Worm (Caenorhabditis elegans) whole organism, L3 larva: ENCODE results near the gene rack-1.

Experiments
- R02D3.7 ChIP-seq: fragments of 150-350 bp; optimal IDR thresholded peaks from 2 replicates; lab custom pipeline; 2014; ENCODE audit warnings: missing biosample characterization, missing genetic modification characterization
- ZK546.5 ChIP-seq: sonication (generic microtip); optimal IDR thresholded peaks from 2 replicates; lab custom pipeline; 2017; ENCODE audit warnings: missing biosample characterization, missing genetic modification characterization
- aly-2 ChIP-seq: fragments of 150-350 bp; optimal IDR thresholded peaks from 2 replicates; lab custom pipeline; 2014; ENCODE audit warnings: missing biosample characterization, missing genetic modification characterization
- ama-1 ChIP-seq: fragments of 150-350 bp; optimal IDR thresholded peaks from 2 replicates; lab custom pipeline; 2018
- ceh-28 ChIP-seq: fragments of 150-350 bp; optimal IDR thresholded peaks from 2 replicates; lab custom pipeline; 2014; ENCODE audit warnings: missing biosample characterization, missing genetic modification reagents, missing genetic modification characterization
- ceh-82 ChIP-seq: fragments of 150-350 bp; optimal IDR thresholded peaks from 2 replicates; lab custom pipeline; 2014; ENCODE audit warnings: missing biosample characterization, missing genetic modification characterization
- ceh-9 ChIP-seq: sonication (generic microtip); optimal IDR thresholded peaks from 2 replicates; lab custom pipeline; 2018; ENCODE audit warnings: missing biosample characterization, missing genetic modification characterization
- daf-12 ChIP-seq: fragments of 150-350 bp; optimal IDR thresholded peaks from 2 replicates; lab custom pipeline; 2014; ENCODE audit warnings: missing biosample characterization, missing genetic modification reagents, missing genetic modification characterization
- egl-27 ChIP-seq: sonication (generic microtip); optimal IDR thresholded peaks from 4 replicates; lab custom pipeline; 2017; ENCODE audit warnings: missing biosample characterization, missing genetic modification reagents, missing genetic modification characterization
- egl-5 ChIP-seq: fragments of 150-350 bp; optimal IDR thresholded peaks from 2 replicates; lab custom pipeline; 2017; ENCODE audit warnings: missing biosample characterization, missing genetic modification reagents, missing genetic modification characterization, inconsistent platforms
- elt-1 ChIP-seq: fragments of 150-350 bp; optimal IDR thresholded peaks from 2 replicates; lab custom pipeline; 2014; ENCODE audit warnings: missing biosample characterization, missing genetic modification characterization
- elt-2 ChIP-seq: sonication (generic microtip); optimal IDR thresholded peaks from 2 replicates; lab custom pipeline; 2016; ENCODE audit warnings: missing genetic modification reagents, mild to moderate bottlenecking, missing genetic modification characterization, missing compliant biosample characterization
- elt-3 ChIP-seq, 3 experiments: fragments of 150-350 bp in 1 of 3; sonication (generic microtip) in 2 of 3; optimal IDR thresholded peaks; 2 replicates in 2 of 3; 4 replicates in 1 of 3; lab custom pipeline; 2014 to 2017; ENCODE audit warnings: missing biosample characterization in 3 of 3, missing genetic modification characterization in 3 of 3
- eor-1 ChIP-seq, 2 experiments: fragments of 150-350 bp; optimal IDR thresholded peaks; 2 replicates each; lab custom pipeline; 2014 to 2018; ENCODE audit warnings: missing biosample characterization in 2 of 2, missing genetic modification characterization in 2 of 2
- fkh-10 ChIP-seq: sonication (generic microtip); optimal IDR thresholded peaks from 2 replicates; lab custom pipeline; 2017; ENCODE audit warnings: missing biosample characterization, missing genetic modification reagents, missing genetic modification characterization
- hmg-11 ChIP-seq: sonication (generic microtip); optimal IDR thresholded peaks from 2 replicates; lab custom pipeline; 2016; ENCODE audit warnings: missing genetic modification characterization, missing compliant biosample characterization
- jun-1 ChIP-seq: fragments of 150-350 bp; optimal IDR thresholded peaks from 2 replicates; lab custom pipeline; 2014; ENCODE audit warnings: missing biosample characterization, missing genetic modification reagents, missing genetic modification characterization
- lin-15B ChIP-seq: fragments of 150-350 bp; optimal IDR thresholded peaks from 2 replicates; lab custom pipeline; 2014; ENCODE audit warnings: missing biosample characterization, missing genetic modification characterization
- lin-39 ChIP-seq: fragments of 150-350 bp; optimal IDR thresholded peaks from 2 replicates; lab custom pipeline; 2018; ENCODE audit warnings: missing biosample characterization, missing genetic modification reagents, missing genetic modification characterization
- lsy-12 ChIP-seq: sonication (generic microtip); optimal IDR thresholded peaks from 2 replicates; lab custom pipeline; 2016; ENCODE audit warnings: mild to moderate bottlenecking, missing genetic modification characterization, missing compliant biosample characterization
- mdl-1 ChIP-seq: fragments of 150-350 bp; optimal IDR thresholded peaks from 2 replicates; lab custom pipeline; 2014; ENCODE audit warnings: missing biosample characterization, missing genetic modification characterization
- mml-1 ChIP-seq: fragments of 150-350 bp; sonication (generic microtip); optimal IDR thresholded peaks from 3 replicates; lab custom pipeline; 2014; ENCODE audit warnings: missing biosample characterization, missing genetic modification characterization
- nfya-1 ChIP-seq: sonication (generic microtip); optimal IDR thresholded peaks from 2 replicates; lab custom pipeline; 2017; ENCODE audit warnings: missing genetic modification characterization, mild to moderate bottlenecking, missing compliant biosample characterization, antibody characterized with exemption, moderate library complexity; ENCODE audit not compliant: insufficient read depth
- nhr-11 ChIP-seq: fragments of 150-350 bp; optimal IDR thresholded peaks from 2 replicates; lab custom pipeline; 2014; ENCODE audit warnings: missing biosample characterization, missing genetic modification characterization
- nhr-12 ChIP-seq: fragments of 150-350 bp; optimal IDR thresholded peaks from 2 replicates; lab custom pipeline; 2014; ENCODE audit warnings: missing biosample characterization, missing genetic modification characterization
- nhr-23 ChIP-seq: fragments of 150-350 bp; optimal IDR thresholded peaks from 2 replicates; lab custom pipeline; 2014; ENCODE audit warnings: missing biosample characterization, missing genetic modification reagents, missing genetic modification characterization
- nhr-237 ChIP-seq: fragments of 150-350 bp; optimal IDR thresholded peaks from 2 replicates; lab custom pipeline; 2014; ENCODE audit warnings: missing biosample characterization, missing genetic modification characterization
- nhr-25 ChIP-seq: sonication (generic microtip); optimal IDR thresholded peaks from 2 replicates; lab custom pipeline; 2017; ENCODE audit warnings: missing biosample characterization, missing genetic modification characterization
- nhr-28 ChIP-seq: fragments of 150-350 bp; optimal IDR thresholded peaks from 2 replicates; lab custom pipeline; 2014; ENCODE audit warnings: missing biosample characterization, missing genetic modification characterization
- nhr-43 ChIP-seq: sonication (generic microtip); optimal IDR thresholded peaks from 2 replicates; lab custom pipeline; 2016; ENCODE audit warnings: mild to moderate bottlenecking, missing genetic modification characterization, missing compliant biosample characterization; ENCODE audit not compliant: poor library complexity, severe bottlenecking
- nhr-67 ChIP-seq: fragments of 150-350 bp; optimal IDR thresholded peaks from 2 replicates; lab custom pipeline; 2014; ENCODE audit warnings: missing biosample characterization, missing genetic modification characterization
- nhr-76 ChIP-seq: fragments of 150-350 bp; sonication (generic microtip); optimal IDR thresholded peaks from 5 replicates; lab custom pipeline; 2014; ENCODE audit warnings: missing biosample characterization, missing genetic modification characterization
- nhr-77 ChIP-seq: fragments of 150-350 bp; optimal IDR thresholded peaks from 2 replicates; lab custom pipeline; 2014; ENCODE audit warnings: missing biosample characterization, missing genetic modification characterization
- pha-4 ChIP-seq: fragments of 150-350 bp; optimal IDR thresholded peaks from 2 replicates; lab custom pipeline; 2014; ENCODE audit warnings: missing biosample characterization, missing genetic modification reagents, missing genetic modification characterization
- pqm-1 ChIP-seq: fragments of 150-350 bp; optimal IDR thresholded peaks from 2 replicates; lab custom pipeline; 2017; ENCODE audit warnings: missing biosample characterization, missing genetic modification characterization, inconsistent platforms
- sea-2 ChIP-seq: fragments of 150-350 bp; sonication (generic microtip); optimal IDR thresholded peaks from 4 replicates; lab custom pipeline; 2014; ENCODE audit warnings: missing biosample characterization, missing genetic modification reagents, missing genetic modification characterization
- skn-1 ChIP-seq: fragments of 150-350 bp; optimal IDR thresholded peaks from 2 replicates; lab custom pipeline; 2014; ENCODE audit warnings: missing biosample characterization, missing genetic modification characterization
- snpc-4 ChIP-seq: fragments of 150-350 bp; optimal IDR thresholded peaks from 2 replicates; lab custom pipeline; 2014; ENCODE audit warnings: missing biosample characterization, missing genetic modification characterization
- tbx-2 ChIP-seq: sonication (generic microtip); optimal IDR thresholded peaks from 2 replicates; lab custom pipeline; 2016; ENCODE audit warnings: mild to moderate bottlenecking, missing genetic modification characterization, missing compliant biosample characterization
- unc-39 ChIP-seq: sonication (generic microtip); optimal IDR thresholded peaks from 4 replicates; lab custom pipeline; 2017; ENCODE audit warnings: missing biosample characterization, missing genetic modification characterization
- unc-62 ChIP-seq: fragments of 150-350 bp; sonication (generic microtip); optimal IDR thresholded peaks from 4 replicates; lab custom pipeline; 2014; ENCODE audit warnings: missing biosample characterization, missing genetic modification reagents, missing genetic modification characterization
- ztf-11 ChIP-seq: fragments of 150-350 bp; optimal IDR thresholded peaks from 2 replicates; lab custom pipeline; 2014; ENCODE audit warnings: missing biosample characterization, missing genetic modification characterization
- ztf-4 ChIP-seq: fragments of 150-350 bp; optimal IDR thresholded peaks from 2 replicates; lab custom pipeline; 2014; ENCODE audit warnings: missing biosample characterization, missing genetic modification characterization

The rack-1 gene

DNA sequence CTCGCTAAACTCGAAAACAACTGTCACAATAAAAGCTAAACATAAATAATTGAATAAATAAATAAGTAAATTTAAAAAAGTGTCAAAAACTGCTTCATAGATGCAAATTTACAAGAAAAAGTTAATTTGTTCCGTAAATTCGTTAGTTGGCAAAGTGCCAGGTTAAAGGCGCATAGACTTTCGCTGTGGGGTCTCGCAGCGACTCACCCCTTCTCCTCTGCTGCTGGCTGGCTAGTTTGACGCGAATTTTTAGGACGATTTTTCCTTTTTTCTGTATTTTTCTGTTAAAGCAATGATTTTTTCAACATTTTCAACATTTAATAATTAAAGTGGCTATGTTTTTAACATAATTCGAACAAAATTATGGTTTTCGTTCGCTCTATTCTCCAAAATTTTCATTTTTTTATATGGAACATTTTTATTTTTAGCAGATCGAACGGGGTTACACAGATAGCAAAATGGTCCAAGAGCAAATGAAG is at the start of gene rack-1:
Gene rack-1 (plus strand): TSS at position 429 of the 479 bp plus-strand sequence.
- TF ChIP-seq hmg-11 (tag; lab: Kevin White, UChicago): peak; percentile 65
- TF ChIP-seq jun-1 (tag; lab: Kevin White, UChicago): no peak
- no peak for TF ChIP-seq nhr-237
- peak; percentile 79 for TF ChIP-seq lin-39
- TF ChIP-seq unc-39 (tag; lab: Kevin White, UChicago): no peak
- peak; percentile 24 for TF ChIP-seq elt-2 (tag; lab: Kevin White, UChicago)
- TF ChIP-seq daf-12 (tag; lab: Kevin White, UChicago): no peak
- TF ChIP-seq ceh-28 (tag; lab: Kevin White, UChicago): no peak
- TF ChIP-seq lsy-12 (tag; lab: Kevin White, UChicago): no peak
- TF ChIP-seq sea-2 (GFP tag; lab: Kevin White, UChicago): no peak
- TF ChIP-seq elt-3 (tag; optimal IDR thresholded peaks at IDR 0.05; lab: Kevin White, UChicago): no peak
- TF ChIP-seq nhr-67 (tag; lab: Kevin White, UChicago): no peak
- no peak for TF ChIP-seq nhr-77 (tag; lab: Kevin White, UChicago)
- no peak for TF ChIP-seq nhr-12 (tag; lab: Kevin White, UChicago)
- peak; percentile 52 for TF ChIP-seq nhr-25 (tag; lab: Kevin White, UChicago)
- peak; percentile 47 for TF ChIP-seq snpc-4 (tag; lab: Kevin White, UChicago)
- peak; percentile 85 for TF ChIP-seq nfya-1 (tag; lab: Kevin White, UChicago)
- TF ChIP-seq lin-15B (tag; lab: Kevin White, UChicago): peak; percentile 64
- TF ChIP-seq ztf-4 (tag; lab: Kevin White, UChicago): no peak
- TF ChIP-seq ztf-11 (tag; lab: Kevin White, UChicago): no peak
- TF ChIP-seq nhr-76 (tag; lab: Kevin White, UChicago): no peak
- no peak for TF ChIP-seq ZK546.5 (tag; lab: Kevin White, UChicago)
- TF ChIP-seq tbx-2 (tag; lab: Kevin White, UChicago): no peak
- TF ChIP-seq nhr-23 (tag; lab: Kevin White, UChicago): peak; percentile 73
- TF ChIP-seq nhr-28: no peak
- TF ChIP-seq ceh-82 (tag; lab: Kevin White, UChicago): no peak
- TF ChIP-seq ama-1 (lab: Kevin White, UChicago): no peak
- TF ChIP-seq pha-4 (tag; lab: Kevin White, UChicago): peak; percentile 70

ce11 chrIV:10128446-10128845 is 48.0 kb upstream of the rack-1 start:
- TF ChIP-seq nhr-237: no peak
- no peak for TF ChIP-seq pqm-1 (tag; lab: Kevin White, UChicago)
- no peak for TF ChIP-seq elt-1 (tag; lab: Kevin White, UChicago)
- TF ChIP-seq skn-1 (tag; lab: Kevin White, UChicago): no peak
- no peak for TF ChIP-seq ama-1 (lab: Kevin White, UChicago)
- TF ChIP-seq tbx-2 (tag; lab: Kevin White, UChicago): no peak
- no peak for TF ChIP-seq mdl-1 (tag; lab: Kevin White, UChicago)
- no peak for TF ChIP-seq lsy-12 (tag; lab: Kevin White, UChicago)
- TF ChIP-seq nhr-25 (tag; lab: Kevin White, UChicago): no peak
- no peak for TF ChIP-seq hmg-11 (tag; lab: Kevin White, UChicago)
- no peak for TF ChIP-seq ZK546.5 (tag; lab: Kevin White, UChicago)
- TF ChIP-seq nhr-28: no peak
- TF ChIP-seq lin-15B (tag; lab: Kevin White, UChicago): no peak
- no peak for TF ChIP-seq ceh-82 (tag; lab: Kevin White, UChicago)
- TF ChIP-seq egl-5 (tag; lab: Kevin White, UChicago): no peak
- TF ChIP-seq elt-3 (tag; optimal IDR thresholded peaks at IDR 0.05; lab: Kevin White, UChicago): no peak

DNA sequence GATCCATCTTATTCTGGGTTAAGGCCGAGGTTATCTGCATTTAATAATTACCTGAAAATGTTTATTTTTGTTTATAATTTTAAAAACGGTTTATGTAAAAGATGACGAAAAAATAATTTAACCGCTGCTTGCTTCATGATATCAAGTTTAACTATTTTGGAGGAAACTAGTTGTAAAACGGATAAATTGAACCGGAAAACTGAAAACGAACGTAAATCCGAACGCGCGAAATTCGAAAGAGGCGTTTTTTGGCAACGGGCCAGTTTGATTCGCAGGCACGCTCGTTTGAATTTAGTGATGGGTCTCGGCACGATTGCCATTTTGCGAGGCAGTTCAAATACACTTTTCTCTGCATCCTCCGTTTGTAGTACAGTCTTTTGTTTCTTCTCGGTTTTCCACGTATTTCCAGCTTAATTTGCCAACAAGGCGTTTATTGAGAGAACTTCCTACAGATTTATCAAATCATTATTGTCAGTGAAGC is 47.5 kb upstream of the rack-1 start, which contains the start of the genes gtbp-1 and K08F4.3:
Gene gtbp-1 (minus strand): TSS at position 51 of the 481 bp plus-strand sequence.
Gene K08F4.3 (plus strand): TSS at position 352 of the 481 bp plus-strand sequence.
- TF ChIP-seq nfya-1 (tag; lab: Kevin White, UChicago): peak; percentile 90
- peak; percentile 88 for TF ChIP-seq pha-4 (tag; lab: Kevin White, UChicago)
- no peak for TF ChIP-seq sea-2 (GFP tag; lab: Kevin White, UChicago)
- TF ChIP-seq nhr-76 (tag; lab: Kevin White, UChicago): no peak
- TF ChIP-seq elt-2 (tag; lab: Kevin White, UChicago): peak; percentile 46
- TF ChIP-seq egl-27: no peak
- TF ChIP-seq ceh-82 (tag; lab: Kevin White, UChicago): peak; percentile 20
- peak; percentile 20 for TF ChIP-seq R02D3.7 (tag; lab: Kevin White, UChicago)
- peak; percentile 94 for TF ChIP-seq lin-15B (tag; lab: Kevin White, UChicago)
- no peak for TF ChIP-seq eor-1 (tag; optimal IDR thresholded peaks at IDR 0.05; lab: Kevin White, UChicago)
- TF ChIP-seq snpc-4 (tag; lab: Kevin White, UChicago): peak; percentile 42
- no peak for TF ChIP-seq unc-39 (tag; lab: Kevin White, UChicago)
- peak; percentile 94 for TF ChIP-seq egl-5 (tag; lab: Kevin White, UChicago)
- no peak for TF ChIP-seq nhr-77 (tag; lab: Kevin White, UChicago)
- no peak for TF ChIP-seq mml-1 (tag; lab: Kevin White, UChicago)
- TF ChIP-seq lin-39: peak; percentile 77
- TF ChIP-seq hmg-11 (tag; lab: Kevin White, UChicago): no peak
- TF ChIP-seq ZK546.5 (tag; lab: Kevin White, UChicago): peak; percentile 51
- no peak for TF ChIP-seq unc-62 (GFP tag; lab: Kevin White, UChicago)
- TF ChIP-seq elt-1 (tag; lab: Kevin White, UChicago): no peak
- no peak for TF ChIP-seq nhr-11 (tag; lab: Kevin White, UChicago)
- no peak for TF ChIP-seq aly-2
- TF ChIP-seq elt-3 (tag; optimal IDR thresholded peaks at IDR 0.05; lab: Kevin White, UChicago): peak in 1 of 3 experiments; percentile 12
- TF ChIP-seq ama-1 (lab: Kevin White, UChicago): peak; percentile 23
- no peak for TF ChIP-seq nhr-12 (tag; lab: Kevin White, UChicago)
- no peak for TF ChIP-seq ceh-9 (tag; lab: Kevin White, UChicago)
- no peak for TF ChIP-seq fkh-10 (GFP tag; lab: Kevin White, UChicago)
- TF ChIP-seq tbx-2 (tag; lab: Kevin White, UChicago): no peak
- no peak for TF ChIP-seq daf-12 (tag; lab: Kevin White, UChicago)
- no peak for TF ChIP-seq nhr-237
- TF ChIP-seq nhr-28: no peak
- TF ChIP-seq nhr-43 (tag; lab: Kevin White, UChicago): peak; percentile 28
- no peak for TF ChIP-seq nhr-67 (tag; lab: Kevin White, UChicago)
- peak; percentile 81 for TF ChIP-seq nhr-25 (tag; lab: Kevin White, UChicago)
